Worm (Caenorhabditis elegans): ENCODE measurements around the gene srd-7.

ce11 chrIV:10768146-10768636 is 18.4 kb downstream of the srd-7 start, which contains the start of gene T25B9.8:
- TF ChIP-seq sma-3 (GFP tag; optimal IDR thresholded peaks at IDR 0.05) (no peak), R02D3.7 (tag; optimal IDR thresholded peaks at IDR 0.05) (no peak), ztf-11 (tag; optimal IDR thresholded peaks at IDR 0.05) (no peak), nhr-12 (tag; optimal IDR thresholded peaks at IDR 0.05) (no peak), aly-2 (tag; optimal IDR thresholded peaks at IDR 0.05) (no peak), nhr-21 (tag; optimal IDR thresholded peaks at IDR 0.05) (no peak), nhr-25 (tag; optimal IDR thresholded peaks at IDR 0.05) (no peak)

Data from whole organism, L2 larva.